Worm (Caenorhabditis elegans) whole organism, midembryonic: ENCODE data around the gene F07H5.10.

Source experiments
- T22C8.4 ChIP-seq: fragments of 200-800 bp; sonication (Bioruptor generic); IDR thresholded peaks from 2 replicates; pipeline ENCODE4 v1.3.6; 2022; ENCODE audit warnings: missing genetic modification characterization, missing compliant biosample characterization
- klf-2 ChIP-seq: fragments of 200-800 bp; sonication (Bioruptor generic); conservative IDR thresholded peaks from 2 replicates; pipeline ENCODE4 v1.3.6; 2022; ENCODE audit warnings: missing genetic modification reagents, missing genetic modification characterization, missing compliant biosample characterization
- med-1 ChIP-seq: sonication (generic microtip); optimal IDR thresholded peaks from 2 replicates; lab custom pipeline; 2017; ENCODE audit warnings: missing genetic modification characterization, mild to moderate bottlenecking, missing compliant biosample characterization, antibody characterized with exemption, missing genetic modification reagents; ENCODE audit not compliant: insufficient read depth
- ref-1 ChIP-seq: fragments of 200-800 bp; sonication (Bioruptor generic); conservative IDR thresholded peaks from 2 replicates; pipeline ENCODE4 v1.3.6; 2022; ENCODE audit warnings: missing genetic modification reagents, missing genetic modification characterization, missing compliant biosample characterization
- tab-1 ChIP-seq: fragments of 200-800 bp; sonication (Bioruptor generic); IDR thresholded peaks from 2 replicates; pipeline ENCODE4 v1.3.6; 2022; ENCODE audit warnings: missing genetic modification characterization, missing compliant biosample characterization
- ztf-23 ChIP-seq: fragments of 200-800 bp; sonication (Bioruptor generic); IDR thresholded peaks from 2 replicates; pipeline ENCODE4 v1.3.6; 2022; ENCODE audit warnings: missing genetic modification reagents, missing genetic modification characterization, missing compliant biosample characterization

DNA sequence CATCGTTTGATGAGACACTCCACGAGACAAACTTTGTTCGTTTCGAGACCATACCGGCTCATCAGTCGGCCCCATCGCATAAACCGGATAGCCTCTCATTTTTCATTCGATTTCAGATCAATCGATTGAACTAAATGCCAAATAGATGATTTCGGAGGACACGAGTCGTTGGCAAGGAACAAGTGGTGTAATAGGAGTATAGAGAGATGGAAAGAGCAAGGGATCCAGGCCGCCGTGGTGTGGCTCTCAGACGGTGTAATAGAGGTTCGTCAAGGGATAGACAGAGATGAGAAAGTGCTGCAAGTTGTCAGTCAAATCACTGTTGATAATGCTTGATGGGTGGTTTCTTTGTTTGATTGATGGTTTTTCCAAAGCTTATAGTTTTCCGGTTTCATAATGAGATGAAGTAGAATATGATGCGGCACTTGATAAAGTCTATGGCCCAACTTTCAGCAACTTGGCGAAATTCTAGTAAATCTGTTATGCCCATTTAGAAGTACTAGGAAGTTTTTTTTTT is 24.9 kb downstream of the F07H5.10 start, which contains the start of gene sgn-1:
- TF ChIP-seq T22C8.4 (GFP tag; lab: Robert Waterston, UW) (no peak), tab-1 (no peak), ztf-23 (GFP tag; lab: Robert Waterston, UW) (no peak), klf-2 (GFP tag; lab: Robert Waterston, UW) (no peak), ref-1 (GFP tag; lab: Robert Waterston, UW) (no peak), med-1 (GFP tag; lab: Kevin White, UChicago) (no peak)
